Worm (Caenorhabditis elegans) whole organism, L1 larva: ENCODE results near the gene kel-3.

Experiments used
- C04F5.9 ChIP-seq: sonication (generic microtip); optimal IDR thresholded peaks from 2 replicates; lab custom pipeline; 2016; ENCODE audit warnings: missing genetic modification characterization, missing compliant biosample characterization
- C16A3.4 ChIP-seq: fragments of 150-350 bp; optimal IDR thresholded peaks from 2 replicates; lab custom pipeline; 2014; ENCODE audit warnings: missing biosample characterization, missing genetic modification characterization
- C34B4.2 ChIP-seq: sonication (generic microtip); optimal IDR thresholded peaks from 2 replicates; lab custom pipeline; 2017; ENCODE audit warnings: mild to moderate bottlenecking, missing genetic modification characterization, missing compliant biosample characterization
- alr-1 ChIP-seq: fragments of 200-800 bp; sonication (Bioruptor generic); optimal IDR thresholded peaks from 2 replicates; lab custom pipeline; 2018; ENCODE audit warnings: borderline replicate concordance, mild to moderate bottlenecking, missing genetic modification characterization, missing compliant biosample characterization
- ama-1 ChIP-seq: fragments of 150-350 bp; optimal IDR thresholded peaks from 2 replicates; lab custom pipeline; 2014
- blmp-1 ChIP-seq: fragments of 150-350 bp; optimal IDR thresholded peaks from 2 replicates; lab custom pipeline; 2014; ENCODE audit warnings: missing biosample characterization, missing genetic modification characterization
- ceh-63 ChIP-seq: fragments of 200-800 bp; sonication (Bioruptor generic); optimal IDR thresholded peaks from 2 replicates; lab custom pipeline; 2018; ENCODE audit warnings: mild to moderate bottlenecking, missing genetic modification characterization, missing compliant biosample characterization
- ceh-8 ChIP-seq: fragments of 200-800 bp; sonication (Bioruptor generic); optimal IDR thresholded peaks from 2 replicates; lab custom pipeline; 2018; ENCODE audit warnings: mild to moderate bottlenecking, missing genetic modification characterization, moderate library complexity, missing compliant biosample characterization
- ceh-82 ChIP-seq, 3 experiments: fragments of 150-350 bp in 1 of 3; sonication (generic microtip) in 2 of 3; optimal IDR thresholded peaks; 2 replicates each; lab custom pipeline; 2014 to 2017; ENCODE audit warnings: missing biosample characterization in 3 of 3, missing genetic modification characterization in 3 of 3
- ces-1 ChIP-seq: fragments of 150-350 bp; optimal IDR thresholded peaks from 2 replicates; lab custom pipeline; 2014; ENCODE audit warnings: missing biosample characterization, missing genetic modification reagents, missing genetic modification characterization
- dpl-1 ChIP-seq, 3 experiments: fragments of 150-350 bp in 2 of 3; sonication (generic microtip) in 1 of 3; optimal IDR thresholded peaks; 2 replicates each; lab custom pipeline; 2014 to 2017; ENCODE audit warnings: missing biosample characterization in 3 of 3, missing genetic modification characterization in 3 of 3, missing genetic modification reagents in 3 of 3
- dsc-1 ChIP-seq: sonication (generic microtip); optimal IDR thresholded peaks from 2 replicates; lab custom pipeline; 2016; ENCODE audit warnings: mild to moderate bottlenecking, missing genetic modification characterization, missing compliant biosample characterization
- efl-1 ChIP-seq, 4 experiments: fragments of 150-350 bp; optimal IDR thresholded peaks in 3 of 4; peaks in 1 of 4; 1 replicate in 1 of 4; 2 replicates in 3 of 4; lab custom pipeline; 2014; ENCODE audit warnings: missing biosample characterization in 2 of 4, missing genetic modification characterization in 2 of 4, missing genetic modification reagents in 2 of 4
- efl-3 ChIP-seq: fragments of 200-800 bp; sonication (Bioruptor generic); optimal IDR thresholded peaks from 2 replicates; lab custom pipeline; 2018; ENCODE audit warnings: mild to moderate bottlenecking, missing genetic modification characterization, missing compliant biosample characterization
- egl-27 ChIP-seq, 2 experiments: fragments of 150-350 bp in 1 of 2; sonication (generic microtip); optimal IDR thresholded peaks; 3 replicates each; lab custom pipeline; 2017 to 2018; ENCODE audit warnings: missing biosample characterization in 2 of 2, missing genetic modification characterization in 2 of 2, missing genetic modification reagents in 2 of 2
- elt-3 ChIP-seq, 6 experiments: fragments of 150-350 bp in 1 of 6; sonication (generic microtip); optimal IDR thresholded peaks; 2 replicates each; lab custom pipeline; 2017 to 2018; ENCODE audit warnings: missing biosample characterization in 6 of 6, missing genetic modification characterization in 6 of 6, inconsistent platforms in 1 of 6
- fkh-4 ChIP-seq: sonication (generic microtip); optimal IDR thresholded peaks from 2 replicates; lab custom pipeline; 2016; ENCODE audit warnings: missing compliant biosample characterization, missing genetic modification characterization, borderline replicate concordance
- fos-1 ChIP-seq: fragments of 150-350 bp; optimal IDR thresholded peaks from 2 replicates; lab custom pipeline; 2014; ENCODE audit warnings: missing biosample characterization, missing genetic modification characterization
- grh-1 ChIP-seq: fragments of 200-800 bp; sonication (Bioruptor generic); IDR thresholded peaks from 2 replicates; pipeline ENCODE4 v1.3.6; 2022; ENCODE audit warnings: missing genetic modification reagents, missing genetic modification characterization, missing compliant biosample characterization
- hlh-17 ChIP-seq: fragments of 200-800 bp; sonication (Bioruptor generic); optimal IDR thresholded peaks from 2 replicates; lab custom pipeline; 2018; ENCODE audit warnings: missing genetic modification characterization, mild to moderate bottlenecking, missing compliant biosample characterization, moderate library complexity, borderline replicate concordance
- hlh-4 ChIP-seq: sonication (generic microtip); optimal IDR thresholded peaks from 2 replicates; lab custom pipeline; 2016; ENCODE audit warnings: mild to moderate bottlenecking, missing genetic modification characterization, missing compliant biosample characterization
- hpl-2 ChIP-seq: fragments of 150-350 bp; optimal IDR thresholded peaks from 2 replicates; lab custom pipeline; 2014; ENCODE audit warnings: missing biosample characterization, missing genetic modification reagents, missing genetic modification characterization
- irx-1 ChIP-seq: sonication (generic microtip); optimal IDR thresholded peaks from 2 replicates; lab custom pipeline; 2016; ENCODE audit warnings: missing genetic modification characterization, missing compliant biosample characterization
- lin-13 ChIP-seq: fragments of 150-350 bp; optimal IDR thresholded peaks from 2 replicates; lab custom pipeline; 2014; ENCODE audit warnings: missing biosample characterization, missing genetic modification reagents, missing genetic modification characterization
- lin-15B ChIP-seq: fragments of 150-350 bp; sonication (generic microtip); optimal IDR thresholded peaks from 3 replicates; lab custom pipeline; 2014; ENCODE audit warnings: missing biosample characterization, missing genetic modification characterization
- lin-39 ChIP-seq: fragments of 150-350 bp; optimal IDR thresholded peaks from 2 replicates; lab custom pipeline; 2014; ENCODE audit warnings: missing biosample characterization, missing genetic modification reagents, missing genetic modification characterization
- lir-3 ChIP-seq: sonication (generic microtip); optimal IDR thresholded peaks from 2 replicates; lab custom pipeline; 2016; ENCODE audit warnings: mild to moderate bottlenecking, missing genetic modification characterization, moderate library complexity, missing compliant biosample characterization; ENCODE audit not compliant: poor library complexity
- mdl-1 ChIP-seq, 2 experiments: fragments of 150-350 bp; optimal IDR thresholded peaks; 2 replicates each; lab custom pipeline; 2014 to 2017; ENCODE audit warnings: missing biosample characterization in 2 of 2, missing genetic modification characterization in 2 of 2, inconsistent platforms in 1 of 2
- mef-2 ChIP-seq: fragments of 150-350 bp; optimal IDR thresholded peaks from 2 replicates; lab custom pipeline; 2014; ENCODE audit warnings: missing biosample characterization, missing genetic modification characterization
- mep-1 ChIP-seq: fragments of 150-350 bp; optimal IDR thresholded peaks from 2 replicates; lab custom pipeline; 2014; ENCODE audit warnings: missing biosample characterization, missing genetic modification characterization
- nhr-20 ChIP-seq: sonication (generic microtip); optimal IDR thresholded peaks from 2 replicates; lab custom pipeline; 2016; ENCODE audit warnings: mild to moderate bottlenecking, missing genetic modification characterization, missing compliant biosample characterization
- nhr-237 ChIP-seq: fragments of 150-350 bp; optimal IDR thresholded peaks from 2 replicates; lab custom pipeline; 2014; ENCODE audit warnings: missing biosample characterization, missing genetic modification characterization
- nhr-28 ChIP-seq: fragments of 150-350 bp; optimal IDR thresholded peaks from 2 replicates; lab custom pipeline; 2014; ENCODE audit warnings: missing biosample characterization, missing genetic modification characterization
- nhr-47 ChIP-seq: sonication (generic microtip); optimal IDR thresholded peaks from 2 replicates; lab custom pipeline; 2016; ENCODE audit warnings: mild to moderate bottlenecking, missing genetic modification characterization, moderate library complexity, missing compliant biosample characterization
- nhr-71 ChIP-seq: sonication (generic microtip); optimal IDR thresholded peaks from 2 replicates; lab custom pipeline; 2016; ENCODE audit warnings: mild to moderate bottlenecking, missing genetic modification characterization, moderate library complexity, missing compliant biosample characterization
- nhr-84 ChIP-seq: sonication (generic microtip); optimal IDR thresholded peaks from 2 replicates; lab custom pipeline; 2017; ENCODE audit warnings: missing biosample characterization, missing genetic modification characterization
- nhr-90 ChIP-seq: sonication (generic microtip); optimal IDR thresholded peaks from 2 replicates; lab custom pipeline; 2016; ENCODE audit warnings: mild to moderate bottlenecking, missing genetic modification characterization, missing compliant biosample characterization; ENCODE audit not compliant: poor library complexity
- pag-3 ChIP-seq: sonication (generic microtip); optimal IDR thresholded peaks from 2 replicates; lab custom pipeline; 2017; ENCODE audit warnings: missing genetic modification characterization, mild to moderate bottlenecking, missing compliant biosample characterization, antibody characterized with exemption, borderline replicate concordance; ENCODE audit not compliant: insufficient read depth
- rnt-1 ChIP-seq: sonication (generic microtip); optimal IDR thresholded peaks from 2 replicates; lab custom pipeline; 2016; ENCODE audit warnings: mild to moderate bottlenecking, missing genetic modification characterization, moderate library complexity, missing compliant biosample characterization
- snpc-4 ChIP-seq: fragments of 150-350 bp; optimal IDR thresholded peaks from 2 replicates; lab custom pipeline; 2014; ENCODE audit warnings: missing biosample characterization, missing genetic modification characterization
- sox-4 ChIP-seq: sonication (generic microtip); optimal IDR thresholded peaks from 2 replicates; lab custom pipeline; 2016; ENCODE audit warnings: missing genetic modification characterization, missing compliant biosample characterization
- sup-37 ChIP-seq: fragments of 200-800 bp; sonication (Bioruptor generic); optimal IDR thresholded peaks from 2 replicates; lab custom pipeline; 2018; ENCODE audit warnings: mild to moderate bottlenecking, missing genetic modification characterization, missing compliant biosample characterization
- swsn-7 ChIP-seq: sonication (generic microtip); optimal IDR thresholded peaks from 2 replicates; lab custom pipeline; 2016; ENCODE audit warnings: missing genetic modification characterization, missing compliant biosample characterization
- tbx-2 ChIP-seq: sonication (generic microtip); optimal IDR thresholded peaks from 2 replicates; lab custom pipeline; 2016; ENCODE audit warnings: missing genetic modification characterization, missing compliant biosample characterization
- tlp-1 ChIP-seq: fragments of 150-350 bp; optimal IDR thresholded peaks from 2 replicates; lab custom pipeline; 2014; ENCODE audit warnings: missing biosample characterization, missing genetic modification characterization
- unc-30 ChIP-seq: sonication (generic microtip); optimal IDR thresholded peaks from 2 replicates; lab custom pipeline; 2017; ENCODE audit warnings: missing biosample characterization, missing genetic modification characterization
- vab-15 ChIP-seq: sonication (generic microtip); optimal IDR thresholded peaks from 2 replicates; lab custom pipeline; 2017; ENCODE audit warnings: missing genotype, mild to moderate bottlenecking, missing genetic modification characterization, missing compliant biosample characterization
- xbp-1 ChIP-seq: sonication (generic microtip); optimal IDR thresholded peaks from 2 replicates; lab custom pipeline; 2016; ENCODE audit warnings: missing genetic modification characterization, missing compliant biosample characterization
- zip-4 ChIP-seq: fragments of 200-800 bp; sonication (Bioruptor generic); optimal IDR thresholded peaks from 2 replicates; lab custom pipeline; 2018; ENCODE audit warnings: mild to moderate bottlenecking, missing genetic modification characterization, moderate library complexity, missing compliant biosample characterization
- ztf-11 ChIP-seq, 2 experiments: sonication (generic microtip); optimal IDR thresholded peaks; 2 replicates each; lab custom pipeline; 2016 to 2017; ENCODE audit warnings: missing genetic modification characterization in 2 of 2, missing biosample characterization in 1 of 2, missing compliant biosample characterization in 1 of 2

Gene kel-3

DNA sequence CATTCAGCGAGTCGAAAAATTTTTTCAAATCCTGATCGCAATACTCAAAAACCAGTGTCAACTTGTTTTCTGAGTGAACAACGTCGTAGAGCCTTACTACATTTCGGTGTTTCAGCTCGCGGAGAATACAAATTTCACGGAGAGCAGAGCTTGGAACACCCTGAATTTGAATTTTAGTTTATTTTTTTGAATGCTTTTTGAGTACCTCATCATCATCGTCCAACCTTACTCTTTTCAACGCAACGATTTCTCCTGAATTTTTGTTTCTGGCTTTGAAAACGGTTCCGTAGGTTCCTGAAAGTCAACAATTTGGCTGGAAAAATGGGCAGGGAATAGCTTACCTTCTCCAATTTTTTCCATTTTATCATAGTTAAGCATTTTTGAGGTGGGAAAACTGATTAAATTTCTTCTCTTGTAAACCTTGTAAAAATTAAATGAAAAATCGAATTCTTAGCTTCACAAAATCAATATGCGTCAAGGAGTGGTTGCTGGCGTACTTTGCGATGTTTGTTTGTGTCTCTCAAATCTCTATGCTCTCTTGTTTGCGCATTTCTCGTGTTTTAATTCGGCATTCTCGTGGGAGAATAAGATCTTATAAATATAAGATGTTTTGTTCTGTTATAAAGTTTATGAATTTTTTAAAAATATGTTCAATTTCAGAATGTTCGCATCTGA is 1.4 kb downstream of the kel-3 start, which contains the start of gene cdk-5:
Gene cdk-5, minus strand, starts transcription at position 425 of the 675 bp plus-strand sequence.
- no peak for TF ChIP-seq hlh-4 (tag; lab: Kevin White, UChicago)
- TF ChIP-seq ceh-8, result peak; percentile 92
- peak; percentile 2 for TF ChIP-seq mef-2 (tag; lab: Kevin White, UChicago)
- peak; percentile 98 for TF ChIP-seq nhr-71 (tag; lab: Kevin White, UChicago)
- TF ChIP-seq snpc-4 (tag; lab: Kevin White, UChicago), result peak; percentile 87
- TF ChIP-seq C04F5.9, result peak; percentile 66
- peak; percentile 93 for TF ChIP-seq ama-1 (lab: Kevin White, UChicago)
- TF ChIP-seq nhr-90 (tag; lab: Kevin White, UChicago), result peak; percentile 94
- TF ChIP-seq mdl-1 (tag; optimal IDR thresholded peaks at IDR 0.05; lab: Kevin White, UChicago), result peak in 1 of 2 experiments; percentile 87
- TF ChIP-seq tbx-2, result peak; percentile 97
- TF ChIP-seq hlh-17, result no peak
- TF ChIP-seq grh-1 (GFP tag; lab: Robert Waterston, UW), result peak; percentile 87
- peak; percentile 70 for TF ChIP-seq fkh-4 (tag; lab: Kevin White, UChicago)
- peak; percentile 99 for TF ChIP-seq mep-1 (tag; lab: Kevin White, UChicago)
- TF ChIP-seq tlp-1 (tag; lab: Kevin White, UChicago), result no peak
- TF ChIP-seq rnt-1 (tag; lab: Kevin White, UChicago), result peak; percentile 94
- TF ChIP-seq nhr-47, result peak; percentile 98
- peak; percentile 85 to 91 (median 90) for TF ChIP-seq dpl-1 (GFP tag; optimal IDR thresholded peaks at IDR 0.05; lab: Kevin White, UChicago)
- TF ChIP-seq zip-4, result peak; percentile 86
- no peak for TF ChIP-seq egl-27 (tag; optimal IDR thresholded peaks at IDR 0.05; lab: Kevin White, UChicago)
- peak; percentile 82 for TF ChIP-seq sox-4 (tag; lab: Kevin White, UChicago)
- no peak for TF ChIP-seq ces-1 (GFP tag; lab: Kevin White, UChicago)
- TF ChIP-seq efl-1 (optimal IDR thresholded peaks at IDR 0.05; lab: Kevin White, UChicago), result peak; percentile 90 to 94
- peak; percentile 88 to 99 for TF ChIP-seq efl-1 (GFP tag; optimal IDR thresholded peaks at IDR 0.05 in 1 of 2; lab: Kevin White, UChicago)
- TF ChIP-seq blmp-1 (tag; lab: Kevin White, UChicago), result peak; percentile 91
- peak; percentile 89 to 93 (median 90) for TF ChIP-seq ceh-82 (tag; optimal IDR thresholded peaks at IDR 0.05; lab: Kevin White, UChicago)
- TF ChIP-seq ztf-11 (tag; optimal IDR thresholded peaks at IDR 0.05; lab: Kevin White, UChicago), result peak in 1 of 2 experiments; percentile 78
- TF ChIP-seq lin-15B, result peak; percentile 82
- peak; percentile 93 for TF ChIP-seq fos-1 (tag; lab: Kevin White, UChicago)
- no peak for TF ChIP-seq C34B4.2
- TF ChIP-seq sup-37 (GFP tag; lab: Kevin White, UChicago), result peak; percentile 50
- peak; percentile 93 for TF ChIP-seq irx-1 (tag; lab: Kevin White, UChicago)
- TF ChIP-seq nhr-237 (tag; lab: Kevin White, UChicago), result peak; percentile 55
- TF ChIP-seq lin-39 (tag; lab: Kevin White, UChicago), result peak; percentile 97
- peak; percentile 95 for TF ChIP-seq C16A3.4 (tag; lab: Kevin White, UChicago)
- no peak for TF ChIP-seq efl-3 (GFP tag; lab: Kevin White, UChicago)
- TF ChIP-seq dsc-1 (tag; lab: Kevin White, UChicago), result peak; percentile 97
- TF ChIP-seq elt-3 (tag; optimal IDR thresholded peaks at IDR 0.05; lab: Kevin White, UChicago), result peak in 2 of 6 experiments; percentile 86 to 87
- TF ChIP-seq lin-13 (GFP tag; lab: Kevin White, UChicago), result peak; percentile 90
- TF ChIP-seq nhr-20 (tag; lab: Kevin White, UChicago), result peak; percentile 95
- peak; percentile 93 for TF ChIP-seq xbp-1 (tag; lab: Kevin White, UChicago)
- no peak for TF ChIP-seq nhr-28 (tag; lab: Kevin White, UChicago)
- peak; percentile 84 for TF ChIP-seq unc-30 (tag; lab: Kevin White, UChicago)
- TF ChIP-seq pag-3 (tag; lab: Kevin White, UChicago), result no peak
- peak; percentile 97 for TF ChIP-seq swsn-7 (tag; lab: Kevin White, UChicago)
- no peak for TF ChIP-seq nhr-84 (tag; lab: Kevin White, UChicago)
- TF ChIP-seq vab-15 (tag; lab: Kevin White, UChicago), result no peak
- no peak for TF ChIP-seq alr-1 (tag; lab: Kevin White, UChicago)
- TF ChIP-seq ceh-63 (GFP tag; lab: Kevin White, UChicago), result no peak
- peak; percentile 83 for TF ChIP-seq hpl-2 (GFP tag; lab: Kevin White, UChicago)
- TF ChIP-seq lir-3 (tag; lab: Kevin White, UChicago), result peak; percentile 87
